Worm (Caenorhabditis elegans) whole organism, L4 larva: Measurements from ENCODE around the gene srr-8.

ENCODE experiments used
- F49E8.2 ChIP-seq: sonication (generic microtip); optimal IDR thresholded peaks from 2 replicates; lab custom pipeline; 2016; ENCODE audit warnings: missing compliant biosample characterization, mild to moderate bottlenecking, missing genetic modification characterization, borderline replicate concordance
- T20F7.1 ChIP-seq: fragments of 200-800 bp; sonication (Bioruptor generic); optimal IDR thresholded peaks from 2 replicates; lab custom pipeline; 2018; ENCODE audit warnings: mild to moderate bottlenecking, missing genetic modification characterization, missing compliant biosample characterization
- Y105C5A.15 ChIP-seq: fragments of 200-800 bp; sonication (Bioruptor generic); IDR thresholded peaks from 2 replicates; pipeline ENCODE4 v1.3.6; 2022; ENCODE audit warnings: missing genetic modification characterization, missing compliant biosample characterization
- Y75B8A.6 ChIP-seq: fragments of 200-800 bp; sonication (Bioruptor generic); IDR thresholded peaks from 2 replicates; pipeline ENCODE4 v1.3.6; 2022; ENCODE audit warnings: missing genetic modification reagents, missing genetic modification characterization, missing compliant biosample characterization
- ZK546.5 ChIP-seq, 2 experiments: sonication (generic microtip); optimal IDR thresholded peaks; 2 replicates each; lab custom pipeline; 2017; ENCODE audit warnings: missing biosample characterization in 2 of 2, missing genetic modification characterization in 2 of 2
- aly-2 ChIP-seq: sonication (generic microtip); optimal IDR thresholded peaks from 2 replicates; lab custom pipeline; 2018; ENCODE audit warnings: missing biosample characterization, missing genetic modification characterization
- arid-1 ChIP-seq: fragments of 200-800 bp; sonication (Bioruptor generic); conservative IDR thresholded peaks from 2 replicates; pipeline ENCODE4 v1.3.6; 2022; ENCODE audit warnings: missing genetic modification reagents, missing genetic modification characterization, missing compliant biosample characterization
- ceh-20 ChIP-seq: fragments of 200-800 bp; sonication (Bioruptor generic); IDR thresholded peaks from 2 replicates; pipeline ENCODE4 v1.3.6; 2022; ENCODE audit warnings: missing genetic modification reagents, missing genetic modification characterization, missing compliant biosample characterization
- ceh-44 ChIP-seq: fragments of 200-800 bp; sonication (Bioruptor generic); IDR thresholded peaks from 2 replicates; pipeline ENCODE4 v1.3.6; 2022; ENCODE audit warnings: missing genetic modification reagents, missing genetic modification characterization, missing compliant biosample characterization
- ceh-82 ChIP-seq: sonication (generic microtip); optimal IDR thresholded peaks from 2 replicates; lab custom pipeline; 2017; ENCODE audit warnings: missing biosample characterization, missing genetic modification characterization
- daf-12 ChIP-seq: fragments of 150-350 bp; optimal IDR thresholded peaks from 2 replicates; lab custom pipeline; 2014; ENCODE audit warnings: missing biosample characterization, missing genetic modification reagents, missing genetic modification characterization
- fos-1 ChIP-seq: fragments of 150-350 bp; optimal IDR thresholded peaks from 2 replicates; lab custom pipeline; 2014; ENCODE audit warnings: missing biosample characterization, missing genetic modification characterization
- gei-8 ChIP-seq: fragments of 200-800 bp; sonication (Bioruptor generic); optimal IDR thresholded peaks from 2 replicates; lab custom pipeline; 2018; ENCODE audit warnings: mild to moderate bottlenecking, missing genetic modification characterization, missing compliant biosample characterization
- hif-1 ChIP-seq, 2 experiments: sonication (generic microtip); optimal IDR thresholded peaks; 2 replicates each; lab custom pipeline; 2016 to 2017; ENCODE audit warnings: missing compliant biosample characterization in 2 of 2, missing genetic modification characterization in 2 of 2, missing genetic modification reagents in 2 of 2, missing genotype in 2 of 2, mild to moderate bottlenecking in 1 of 2
- hmg-1.1 ChIP-seq: fragments of 200-800 bp; sonication (Bioruptor generic); IDR thresholded peaks from 2 replicates; pipeline ENCODE4 v1.3.6; 2022; ENCODE audit warnings: missing genetic modification reagents, missing genetic modification characterization, missing compliant biosample characterization
- lin-15B ChIP-seq: fragments of 150-350 bp; sonication (generic microtip); optimal IDR thresholded peaks from 3 replicates; lab custom pipeline; 2014; ENCODE audit warnings: missing biosample characterization, missing genetic modification characterization
- lin-29 ChIP-seq: fragments of 200-800 bp; sonication (Bioruptor generic); IDR thresholded peaks from 2 replicates; pipeline ENCODE4 v1.3.6; 2022; ENCODE audit warnings: missing genetic modification reagents, missing genetic modification characterization, missing compliant biosample characterization
- lir-3 ChIP-seq: sonication (generic microtip); optimal IDR thresholded peaks from 2 replicates; lab custom pipeline; 2016; ENCODE audit warnings: mild to moderate bottlenecking, missing genetic modification characterization, missing compliant biosample characterization
- madf-5 ChIP-seq, 2 experiments: fragments of 200-800 bp; sonication (Bioruptor generic); IDR thresholded peaks; 2 replicates each; pipeline ENCODE4 v1.3.6; 2022; ENCODE audit warnings: missing compliant biosample characterization in 2 of 2, missing genetic modification characterization in 2 of 2
- madf-9 ChIP-seq: fragments of 200-800 bp; sonication (Bioruptor generic); conservative IDR thresholded peaks from 2 replicates; pipeline ENCODE4 v1.3.6; 2022; ENCODE audit warnings: missing genetic modification reagents, missing genetic modification characterization, missing compliant biosample characterization
- mes-2 ChIP-seq: sonication (generic microtip); optimal IDR thresholded peaks from 2 replicates; lab custom pipeline; 2016; ENCODE audit warnings: missing genotype, mild to moderate bottlenecking, missing genetic modification characterization, missing compliant biosample characterization; ENCODE audit not compliant: poor library complexity, severe bottlenecking
- mxl-2 ChIP-seq: fragments of 200-800 bp; sonication (Bioruptor generic); conservative IDR thresholded peaks from 2 replicates; pipeline ENCODE4 v1.3.6; 2022; ENCODE audit warnings: missing genetic modification reagents, missing genetic modification characterization, missing compliant biosample characterization
- nhr-102 ChIP-seq: sonication (generic microtip); optimal IDR thresholded peaks from 2 replicates; lab custom pipeline; 2016; ENCODE audit warnings: mild to moderate bottlenecking, missing genetic modification characterization, moderate library complexity, missing compliant biosample characterization
- nhr-11 ChIP-seq: fragments of 150-350 bp; optimal IDR thresholded peaks from 2 replicates; lab custom pipeline; 2014; ENCODE audit warnings: missing biosample characterization, missing genetic modification characterization
- nhr-48 ChIP-seq: sonication (generic microtip); optimal IDR thresholded peaks from 2 replicates; lab custom pipeline; 2016; ENCODE audit warnings: mild to moderate bottlenecking, missing genetic modification characterization, missing compliant biosample characterization
- nhr-6 ChIP-seq: fragments of 150-350 bp; optimal IDR thresholded peaks from 2 replicates; lab custom pipeline; 2014; ENCODE audit warnings: missing biosample characterization, missing genetic modification characterization
- nhr-76 ChIP-seq: fragments of 150-350 bp; optimal IDR thresholded peaks from 2 replicates; lab custom pipeline; 2014; ENCODE audit warnings: missing biosample characterization, missing genetic modification characterization
- pqm-1 ChIP-seq: sonication (generic microtip); optimal IDR thresholded peaks from 2 replicates; lab custom pipeline; 2017; ENCODE audit warnings: missing biosample characterization, missing genetic modification characterization
- snpc-1.2 ChIP-seq: fragments of 200-800 bp; sonication (Bioruptor generic); IDR thresholded peaks from 2 replicates; pipeline ENCODE4 v1.3.6; 2022; ENCODE audit warnings: missing genetic modification reagents, missing genetic modification characterization, missing compliant biosample characterization
- unc-130 ChIP-seq: sonication (generic microtip); optimal IDR thresholded peaks from 2 replicates; lab custom pipeline; 2016; ENCODE audit warnings: missing genetic modification reagents, missing genetic modification characterization, missing compliant biosample characterization
- unc-62 ChIP-seq, 3 experiments: fragments of 150-350 bp in 1 of 3; sonication (generic microtip); optimal IDR thresholded peaks in 2 of 3; peaks in 1 of 3; 1 replicate in 1 of 3; 2 replicates in 2 of 3; lab custom pipeline; 2014 to 2017; ENCODE audit warnings: missing biosample characterization in 3 of 3, missing genetic modification characterization in 3 of 3, missing genetic modification reagents in 3 of 3, missing genotype in 1 of 3
- zag-1 ChIP-seq: fragments of 150-350 bp; optimal IDR thresholded peaks from 2 replicates; lab custom pipeline; 2014; ENCODE audit warnings: missing biosample characterization, missing genetic modification characterization
- zip-11 ChIP-seq: fragments of 200-800 bp; sonication (Bioruptor generic); IDR thresholded peaks from 2 replicates; pipeline ENCODE4 v1.3.6; 2022; ENCODE audit warnings: missing genetic modification characterization, missing compliant biosample characterization
- ztf-7 ChIP-seq: fragments of 150-350 bp; optimal IDR thresholded peaks from 2 replicates; lab custom pipeline; 2014; ENCODE audit warnings: missing biosample characterization, missing genetic modification characterization

Gene srr-8

DNA sequence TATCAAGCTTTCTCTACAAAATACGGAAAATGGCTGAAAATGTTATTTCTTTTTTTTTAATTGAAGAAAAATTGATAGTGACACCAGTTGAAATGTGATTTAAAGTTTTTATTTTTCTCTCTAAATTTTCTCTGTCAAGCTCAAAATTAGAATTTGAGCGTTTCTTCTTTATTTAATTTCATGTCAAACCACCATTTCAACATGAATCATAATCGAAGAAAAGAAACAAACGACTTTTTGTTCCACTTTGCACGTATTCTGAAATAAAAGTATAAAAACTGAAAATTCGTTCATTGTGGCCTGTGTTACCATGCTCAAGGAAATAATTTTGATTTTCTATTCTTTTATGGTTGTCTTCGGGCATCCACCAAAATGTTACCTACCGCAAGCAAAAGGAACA, 31.6 kb downstream of the srr-8 start, which contains the start of gene K11D12.13:
Gene K11D12.13, plus strand, starts transcription at position 301 of the 400 bp plus-strand sequence.
- TF ChIP-seq gei-8 (GFP tag; lab: Kevin White, UChicago) (no peak), arid-1 (no peak), nhr-6 (tag; lab: Kevin White, UChicago) (no peak), hif-1 (tag; optimal IDR thresholded peaks at IDR 0.05; lab: Kevin White, UChicago) (peak in 1 of 2 experiments; percentile 6)
- TF ChIP-seq, all 104 proteins: peak for 1

DNA sequence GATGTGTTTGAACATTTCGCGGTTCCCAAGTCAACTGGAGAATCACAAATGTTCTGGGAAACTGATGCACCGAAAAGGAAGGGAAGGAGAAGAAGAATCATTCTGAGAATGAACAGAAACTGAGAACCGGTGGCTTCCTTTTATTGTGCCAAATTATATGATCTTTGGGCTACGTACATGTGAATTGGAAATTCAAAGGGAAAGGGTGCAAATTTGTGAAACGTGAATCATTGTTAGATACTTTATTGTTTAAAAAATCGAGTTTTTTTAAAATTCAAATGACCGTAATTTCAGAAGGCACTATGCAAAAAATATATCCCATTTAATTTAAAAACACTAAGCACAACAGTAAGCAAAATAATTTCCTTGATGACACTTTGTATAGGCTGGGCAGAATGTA, 33.6 kb downstream of the srr-8 start, which contains the start of gene K11D12.6:
Gene K11D12.6, minus strand, starts transcription at position 101 of the 400 bp plus-strand sequence.
- TF ChIP-seq daf-12 (no peak), Y75B8A.6 (no peak)

DNA sequence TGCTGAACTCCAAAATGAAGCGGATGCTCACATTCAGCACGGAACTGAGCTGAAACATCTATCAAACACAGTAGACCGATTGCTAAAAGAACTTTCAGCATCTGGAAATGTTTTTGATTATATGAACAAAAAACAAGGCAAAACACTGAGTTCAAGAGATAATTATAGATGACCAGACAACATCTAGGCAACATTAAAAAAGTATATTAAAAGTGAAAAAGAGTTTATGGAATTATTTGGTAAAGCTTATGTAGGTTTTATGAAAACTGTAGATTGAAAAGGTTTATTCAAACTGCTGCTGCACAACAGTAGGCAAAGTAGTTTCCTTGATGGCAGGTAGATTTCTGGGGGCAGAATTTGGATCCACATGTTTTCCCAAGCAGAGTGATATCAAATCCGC, 34.9 kb downstream of the srr-8 start, which contains the start of gene K11D12.7:
Gene K11D12.7, minus strand, starts transcription at position 101 of the 400 bp plus-strand sequence.
- TF ChIP-seq snpc-1.2 (GFP tag; lab: Robert Waterston, UW) (no peak), zip-11 (GFP tag; lab: Robert Waterston, UW) (no peak), daf-12 (no peak), ztf-7 (tag; lab: Kevin White, UChicago) (no peak), hmg-1.1 (no peak), zag-1 (tag; lab: Kevin White, UChicago) (no peak), mxl-2 (GFP tag; lab: Robert Waterston, UW) (no peak), Y105C5A.15 (GFP tag; lab: Robert Waterston, UW) (no peak), mes-2 (tag; lab: Kevin White, UChicago) (no peak), madf-5 (GFP tag; IDR thresholded peaks at IDR 0.05; lab: Robert Waterston, UW) (no peak), madf-9 (GFP tag; lab: Robert Waterston, UW) (no peak), lir-3 (no peak)
- TF ChIP-seq, all 104 proteins: peak for 0

DNA sequence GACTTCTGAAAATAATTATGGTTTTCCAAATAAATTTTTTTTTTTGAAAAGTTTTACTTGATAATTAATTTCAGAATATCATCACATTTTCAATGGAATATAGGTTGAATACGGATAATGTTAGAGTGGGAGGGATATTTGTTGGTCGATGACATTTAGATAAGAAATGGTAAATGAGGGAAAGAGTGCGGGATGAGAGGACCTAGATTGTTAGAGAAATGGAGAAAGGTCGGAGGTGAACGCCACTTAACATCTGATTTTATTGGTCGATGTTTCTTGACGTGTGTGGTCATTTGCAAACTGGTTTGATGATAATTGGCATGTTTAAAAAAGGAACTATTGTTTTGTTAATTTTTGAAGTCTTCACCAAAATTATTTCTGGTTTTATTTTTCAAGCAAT, 37.0 kb downstream of the srr-8 start:
- no peak for TF ChIP-seq ZK546.5 (tag; optimal IDR thresholded peaks at IDR 0.05; lab: Kevin White, UChicago)
- TF ChIP-seq unc-130 (GFP tag; lab: Kevin White, UChicago), result no peak
- TF ChIP-seq unc-62 (GFP tag; optimal IDR thresholded peaks at IDR 0.05 in 1 of 2; lab: Kevin White, UChicago), result peak in 1 of 2 experiments; percentile 81
- no peak for TF ChIP-seq unc-62 (tag; optimal IDR thresholded peaks at IDR 0.05; lab: Kevin White, UChicago)
- no peak for TF ChIP-seq nhr-76 (tag; lab: Kevin White, UChicago)
- no peak for TF ChIP-seq Y75B8A.6
- no peak for TF ChIP-seq aly-2 (tag; lab: Kevin White, UChicago)
- TF ChIP-seq, all 104 proteins: peak for 1

DNA sequence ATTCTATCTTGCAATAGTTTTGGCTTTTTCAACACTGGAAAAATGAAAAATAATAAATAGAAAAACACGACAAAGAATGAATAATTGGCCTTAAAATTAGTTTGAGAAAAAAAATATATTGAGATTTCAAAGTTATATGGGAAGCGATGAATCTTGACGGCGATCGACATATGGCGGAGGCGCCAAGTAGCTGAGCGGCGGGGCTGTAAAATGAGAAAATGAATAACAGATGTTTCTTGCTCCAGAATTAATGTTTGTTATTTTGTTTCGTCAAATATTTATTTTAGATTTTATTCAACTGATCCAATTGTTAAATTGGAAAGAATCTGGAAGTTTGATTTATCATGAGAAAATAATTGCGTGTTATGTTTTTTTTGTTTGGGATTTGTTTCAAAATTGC, 38.1 kb downstream of the srr-8 start, which contains the start of gene K11D12.11:
Gene K11D12.11, minus strand, starts transcription at position 42 of the 400 bp plus-strand sequence.
- no peak for TF ChIP-seq lin-29 (GFP tag; lab: Robert Waterston, UW)
- TF ChIP-seq mxl-2 (GFP tag; lab: Robert Waterston, UW), result no peak
- no peak for TF ChIP-seq unc-62 (GFP tag; optimal IDR thresholded peaks at IDR 0.05 in 1 of 2; lab: Kevin White, UChicago)
- no peak for TF ChIP-seq unc-62 (tag; optimal IDR thresholded peaks at IDR 0.05; lab: Kevin White, UChicago)
- no peak for TF ChIP-seq ceh-20 (GFP tag; lab: Robert Waterston, UW)
- no peak for TF ChIP-seq fos-1
- TF ChIP-seq F49E8.2 (tag; lab: Kevin White, UChicago), result no peak
- no peak for TF ChIP-seq T20F7.1 (GFP tag; lab: Kevin White, UChicago)
- no peak for TF ChIP-seq pqm-1
- TF ChIP-seq nhr-11, result no peak
- TF ChIP-seq ZK546.5 (tag; optimal IDR thresholded peaks at IDR 0.05; lab: Kevin White, UChicago), result no peak
- no peak for TF ChIP-seq lin-15B
- no peak for TF ChIP-seq ceh-44
- TF ChIP-seq ceh-82, result no peak
- no peak for TF ChIP-seq nhr-102 (tag; lab: Kevin White, UChicago)
- no peak for TF ChIP-seq nhr-48 (tag; lab: Kevin White, UChicago)
